Worm (Caenorhabditis elegans) whole organism, late embryonic: ENCODE results near the gene erg-28.

Experiments
- F13H6.1 ChIP-seq: sonication (generic microtip); optimal IDR thresholded peaks from 2 replicates; lab custom pipeline; 2016; ENCODE audit warnings: missing genetic modification characterization, missing compliant biosample characterization
- K02D7.2 ChIP-seq: sonication (generic microtip); optimal IDR thresholded peaks from 2 replicates; lab custom pipeline; 2017; ENCODE audit warnings: mild to moderate bottlenecking, missing genetic modification characterization, missing compliant biosample characterization
- K09A11.1 ChIP-seq: sonication (generic microtip); optimal IDR thresholded peaks from 2 replicates; lab custom pipeline; 2017; ENCODE audit warnings: antibody characterized with exemption, mild to moderate bottlenecking, missing genetic modification characterization, missing compliant biosample characterization; ENCODE audit not compliant: insufficient read depth
- Y22D7AL.16 ChIP-seq: sonication (generic microtip); optimal IDR thresholded peaks from 2 replicates; lab custom pipeline; 2016; ENCODE audit warnings: missing genetic modification characterization, missing compliant biosample characterization
- ama-1 ChIP-seq: fragments of 150-350 bp; optimal IDR thresholded peaks from 2 replicates; lab custom pipeline; 2014
- ceh-14 ChIP-seq: sonication (generic microtip); optimal IDR thresholded peaks from 2 replicates; lab custom pipeline; 2016; ENCODE audit warnings: missing genotype, missing genetic modification characterization, missing compliant biosample characterization
- ceh-18 ChIP-seq: sonication (generic microtip); optimal IDR thresholded peaks from 2 replicates; lab custom pipeline; 2016; ENCODE audit warnings: missing genetic modification characterization, missing compliant biosample characterization
- ceh-19 ChIP-seq: fragments of 200-800 bp; sonication (Bioruptor generic); optimal IDR thresholded peaks from 2 replicates; lab custom pipeline; 2018; ENCODE audit warnings: mild to moderate bottlenecking, missing genetic modification characterization, missing compliant biosample characterization
- ceh-2 ChIP-seq: sonication (generic microtip); optimal IDR thresholded peaks from 2 replicates; lab custom pipeline; 2016; ENCODE audit warnings: missing genotype, missing genetic modification characterization, missing compliant biosample characterization
- ceh-34 ChIP-seq: sonication (generic microtip); optimal IDR thresholded peaks from 2 replicates; lab custom pipeline; 2016; ENCODE audit warnings: mild to moderate bottlenecking, missing genetic modification characterization, missing compliant biosample characterization
- ceh-45 ChIP-seq: fragments of 200-800 bp; sonication (Bioruptor generic); IDR thresholded peaks from 2 replicates; pipeline ENCODE4 v1.3.6; 2022; ENCODE audit warnings: missing genetic modification reagents, missing genetic modification characterization, missing compliant biosample characterization
- ceh-6 ChIP-seq: fragments of 200-800 bp; sonication (Bioruptor generic); optimal IDR thresholded peaks from 2 replicates; lab custom pipeline; 2018; ENCODE audit warnings: mild to moderate bottlenecking, missing genetic modification characterization, missing compliant biosample characterization
- che-1 ChIP-seq: sonication (generic microtip); optimal IDR thresholded peaks from 2 replicates; lab custom pipeline; 2016; ENCODE audit warnings: mild to moderate bottlenecking, missing genetic modification characterization, missing compliant biosample characterization
- dmd-4 ChIP-seq: sonication (generic microtip); optimal IDR thresholded peaks from 2 replicates; lab custom pipeline; 2016; ENCODE audit warnings: borderline replicate concordance, missing genetic modification characterization, missing compliant biosample characterization
- dve-1 ChIP-seq: sonication (generic microtip); optimal IDR thresholded peaks from 2 replicates; lab custom pipeline; 2017; ENCODE audit warnings: antibody characterized with exemption, mild to moderate bottlenecking, missing genetic modification characterization, missing compliant biosample characterization
- elt-2 ChIP-seq: sonication (generic microtip); optimal IDR thresholded peaks from 2 replicates; lab custom pipeline; 2016; ENCODE audit warnings: missing genetic modification reagents, missing genetic modification characterization, missing compliant biosample characterization
- elt-4 ChIP-seq: sonication (generic microtip); optimal IDR thresholded peaks from 2 replicates; lab custom pipeline; 2016; ENCODE audit warnings: missing genetic modification characterization, missing compliant biosample characterization
- fax-1 ChIP-seq: sonication (generic microtip); optimal IDR thresholded peaks from 2 replicates; lab custom pipeline; 2016; ENCODE audit warnings: missing genotype, missing genetic modification characterization, missing compliant biosample characterization
- fkh-10 ChIP-seq: fragments of 150-350 bp; optimal IDR thresholded peaks from 2 replicates; lab custom pipeline; 2014; ENCODE audit warnings: missing biosample characterization, missing genetic modification reagents, missing genetic modification characterization
- fkh-6 ChIP-seq: sonication (generic microtip); optimal IDR thresholded peaks from 2 replicates; lab custom pipeline; 2016; ENCODE audit warnings: missing genetic modification characterization, missing compliant biosample characterization
- gmeb-2 ChIP-seq: sonication (generic microtip); optimal IDR thresholded peaks from 2 replicates; lab custom pipeline; 2016; ENCODE audit warnings: missing genetic modification characterization, inconsistent platforms, missing compliant biosample characterization
- hlh-13 ChIP-seq: fragments of 200-800 bp; sonication (Bioruptor generic); optimal IDR thresholded peaks from 2 replicates; lab custom pipeline; 2018; ENCODE audit warnings: mild to moderate bottlenecking, missing genetic modification characterization, missing compliant biosample characterization
- hlh-15 ChIP-seq: sonication (generic microtip); optimal IDR thresholded peaks from 2 replicates; lab custom pipeline; 2016; ENCODE audit warnings: missing genetic modification characterization, missing compliant biosample characterization
- lin-11 ChIP-seq: fragments of 200-800 bp; sonication (Bioruptor generic); optimal IDR thresholded peaks from 2 replicates; lab custom pipeline; 2018; ENCODE audit warnings: mild to moderate bottlenecking, missing genetic modification characterization, missing compliant biosample characterization
- mec-3 ChIP-seq: sonication (generic microtip); optimal IDR thresholded peaks from 2 replicates; lab custom pipeline; 2016; ENCODE audit warnings: borderline replicate concordance, missing genetic modification characterization, missing compliant biosample characterization
- nfya-1 ChIP-seq: sonication (generic microtip); optimal IDR thresholded peaks from 2 replicates; lab custom pipeline; 2017; ENCODE audit warnings: missing genetic modification characterization, mild to moderate bottlenecking, missing compliant biosample characterization, antibody characterized with exemption, moderate library complexity
- nhr-11 ChIP-seq: fragments of 150-350 bp; optimal IDR thresholded peaks from 2 replicates; lab custom pipeline; 2014; ENCODE audit warnings: missing biosample characterization, missing genetic modification characterization
- npax-4 ChIP-seq: sonication (generic microtip); optimal IDR thresholded peaks from 2 replicates; lab custom pipeline; 2016; ENCODE audit warnings: missing genetic modification characterization, missing compliant biosample characterization
- odd-2 ChIP-seq: sonication (generic microtip); optimal IDR thresholded peaks from 2 replicates; lab custom pipeline; 2017; ENCODE audit warnings: antibody characterized with exemption, mild to moderate bottlenecking, missing genetic modification characterization, missing compliant biosample characterization
- pag-3 ChIP-seq: sonication (generic microtip); optimal IDR thresholded peaks from 2 replicates; lab custom pipeline; 2016; ENCODE audit warnings: missing compliant biosample characterization, missing genetic modification characterization, borderline replicate concordance
- pha-2 ChIP-seq: sonication (generic microtip); optimal IDR thresholded peaks from 2 replicates; lab custom pipeline; 2017; ENCODE audit warnings: mild to moderate bottlenecking, missing genetic modification characterization, missing compliant biosample characterization
- pqm-1 ChIP-seq: sonication (generic microtip); optimal IDR thresholded peaks from 2 replicates; lab custom pipeline; 2016; ENCODE audit warnings: missing genetic modification characterization, missing compliant biosample characterization
- pros-1 ChIP-seq: fragments of 150-350 bp; optimal IDR thresholded peaks from 2 replicates; lab custom pipeline; 2014; ENCODE audit warnings: missing biosample characterization, missing genetic modification reagents, missing genetic modification characterization
- ref-2 ChIP-seq: sonication (generic microtip); optimal IDR thresholded peaks from 2 replicates; lab custom pipeline; 2016; ENCODE audit warnings: missing genetic modification characterization, missing compliant biosample characterization
- rnt-1 ChIP-seq: sonication (generic microtip); optimal IDR thresholded peaks from 2 replicates; lab custom pipeline; 2016; ENCODE audit warnings: missing genetic modification characterization, missing compliant biosample characterization
- sox-4 ChIP-seq: sonication (generic microtip); optimal IDR thresholded peaks from 2 replicates; lab custom pipeline; 2017; ENCODE audit warnings: mild to moderate bottlenecking, missing genetic modification characterization, inconsistent platforms, missing compliant biosample characterization
- syd-9 ChIP-seq: sonication (generic microtip); optimal IDR thresholded peaks from 2 replicates; lab custom pipeline; 2016; ENCODE audit warnings: mild to moderate bottlenecking, missing genetic modification characterization, moderate library complexity, missing compliant biosample characterization
- tbx-2 ChIP-seq: sonication (generic microtip); optimal IDR thresholded peaks from 2 replicates; lab custom pipeline; 2016; ENCODE audit warnings: missing genetic modification characterization, missing compliant biosample characterization
- tbx-7 ChIP-seq: sonication (generic microtip); optimal IDR thresholded peaks from 2 replicates; lab custom pipeline; 2016; ENCODE audit warnings: missing genotype, missing genetic modification characterization, missing compliant biosample characterization
- ttx-3 ChIP-seq: sonication (generic microtip); optimal IDR thresholded peaks from 2 replicates; lab custom pipeline; 2016; ENCODE audit warnings: missing genetic modification reagents, missing genetic modification characterization, missing compliant biosample characterization
- unc-3 ChIP-seq, 2 experiments: fragments of 200-800 bp in 1 of 2; sonication (Bioruptor generic) in 1 of 2; sonication (generic microtip) in 1 of 2; conservative IDR thresholded peaks in 1 of 2; optimal IDR thresholded peaks in 1 of 2; 2 replicates each; pipeline versions ENCODE4 v1.3.6 to Lab custom; 2016 to 2022; ENCODE audit warnings: missing compliant biosample characterization in 2 of 2, missing genetic modification characterization in 2 of 2, missing genetic modification reagents in 1 of 2
- unc-55 ChIP-seq: sonication (generic microtip); optimal IDR thresholded peaks from 2 replicates; lab custom pipeline; 2017; ENCODE audit warnings: missing biosample characterization, missing genetic modification reagents, missing genetic modification characterization
- unc-86 ChIP-seq: sonication (generic microtip); optimal IDR thresholded peaks from 2 replicates; lab custom pipeline; 2016; ENCODE audit warnings: missing genetic modification characterization, missing compliant biosample characterization
- zip-5 ChIP-seq: sonication (generic microtip); optimal IDR thresholded peaks from 2 replicates; lab custom pipeline; 2016; ENCODE audit warnings: missing genetic modification characterization, missing compliant biosample characterization
- ztf-16 ChIP-seq: sonication (generic microtip); optimal IDR thresholded peaks from 2 replicates; lab custom pipeline; 2017; ENCODE audit warnings: missing genetic modification characterization, missing compliant biosample characterization

erg-28 gene

ce11 chrV:12592379-12592778, 14.8 kb upstream of the erg-28 start, which contains the start of gene C14C10.2:
Gene C14C10.2 (minus strand): TSS chrV:12592479.
- TF ChIP-seq nfya-1 (no peak), syd-9 (tag; lab: Kevin White, UChicago) (no peak), ceh-18 (tag; lab: Kevin White, UChicago) (no peak), elt-4 (tag; lab: Kevin White, UChicago) (no peak), mec-3 (tag; lab: Kevin White, UChicago) (no peak), fkh-10 (GFP tag; lab: Kevin White, UChicago) (no peak), ceh-2 (tag; lab: Kevin White, UChicago) (no peak), ref-2 (tag; lab: Kevin White, UChicago) (no peak), unc-55 (GFP tag; lab: Kevin White, UChicago) (no peak), pha-2 (tag; lab: Kevin White, UChicago) (no peak)

DNA sequence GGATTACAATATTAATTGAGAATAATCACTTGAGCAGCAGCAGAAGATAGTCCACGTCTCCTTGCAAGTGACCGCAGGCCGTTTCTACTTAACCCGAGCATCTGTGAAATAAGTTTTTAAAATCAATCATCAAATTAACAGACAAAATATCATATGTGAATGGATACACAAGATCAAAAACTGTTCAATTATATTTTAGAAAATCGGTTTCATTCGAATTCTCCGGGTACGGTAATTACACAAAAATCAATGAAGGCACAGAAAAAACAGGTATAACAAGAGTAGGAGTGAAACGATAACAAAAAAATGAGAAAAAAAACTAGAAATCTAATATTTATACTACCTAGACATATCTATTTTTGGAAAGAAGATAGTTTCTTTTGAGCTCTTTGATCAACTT, 11.0 kb upstream of the erg-28 start, which contains the start of gene mma-1:
TSS of gene mma-1 (minus strand) at position 101 of the 400 bp plus-strand sequence.
- TF ChIP-seq zip-5 (tag; lab: Kevin White, UChicago) (no peak), unc-55 (GFP tag; lab: Kevin White, UChicago) (no peak), unc-3 (GFP tag; conservative IDR thresholded peaks at IDR 0.05; lab: Robert Waterston, UW) (no peak), unc-3 (tag; optimal IDR thresholded peaks at IDR 0.05; lab: Kevin White, UChicago) (no peak), unc-86 (tag; lab: Kevin White, UChicago) (no peak), ceh-34 (tag; lab: Kevin White, UChicago) (no peak), rnt-1 (tag; lab: Kevin White, UChicago) (no peak), tbx-7 (tag; lab: Kevin White, UChicago) (no peak), odd-2 (tag; lab: Kevin White, UChicago) (no peak), Y22D7AL.16 (tag; lab: Kevin White, UChicago) (no peak), nfya-1 (no peak), tbx-2 (tag; lab: Kevin White, UChicago) (no peak), pqm-1 (no peak)

- TF ChIP-seq unc-55 (GFP tag; lab: Kevin White, UChicago), result no peak
- TF ChIP-seq lin-11 (tag; lab: Kevin White, UChicago), result peak; percentile 54
- no peak for TF ChIP-seq dmd-4 (tag; lab: Kevin White, UChicago)
- peak; percentile 49 for TF ChIP-seq nfya-1
- peak; percentile 68 for TF ChIP-seq ceh-14 (tag; lab: Kevin White, UChicago)
- peak; percentile 53 for TF ChIP-seq fkh-6 (tag; lab: Kevin White, UChicago)
- peak; percentile 52 for TF ChIP-seq dve-1
- TF ChIP-seq rnt-1 (tag; lab: Kevin White, UChicago), result peak; percentile 64
- TF ChIP-seq nhr-11 (tag; lab: Kevin White, UChicago), result no peak
- TF ChIP-seq odd-2 (tag; lab: Kevin White, UChicago), result peak; percentile 37
- TF ChIP-seq elt-2 (tag; lab: Kevin White, UChicago), result peak; percentile 89
- peak; percentile 46 for TF ChIP-seq fax-1 (tag; lab: Kevin White, UChicago)
- peak; percentile 48 for TF ChIP-seq pros-1 (tag; lab: Kevin White, UChicago)
- peak; percentile 54 for TF ChIP-seq ceh-19 (GFP tag; lab: Kevin White, UChicago)
- no peak for TF ChIP-seq K09A11.1
- TF ChIP-seq gmeb-2 (tag; lab: Kevin White, UChicago), result peak; percentile 64
- no peak for TF ChIP-seq pag-3 (tag; lab: Kevin White, UChicago)
- TF ChIP-seq F13H6.1 (tag; lab: Kevin White, UChicago), result peak; percentile 29
- TF ChIP-seq ceh-45 (GFP tag; lab: Robert Waterston, UW), result no peak
- TF ChIP-seq ttx-3, result no peak
- peak; percentile 56 for TF ChIP-seq ceh-18 (tag; lab: Kevin White, UChicago)
- TF ChIP-seq ztf-16 (tag; lab: Kevin White, UChicago), result peak; percentile 65
- TF ChIP-seq unc-86 (tag; lab: Kevin White, UChicago), result peak; percentile 37
- TF ChIP-seq fkh-10 (GFP tag; lab: Kevin White, UChicago), result no peak
- TF ChIP-seq ceh-34 (tag; lab: Kevin White, UChicago), result peak; percentile 78
- no peak for TF ChIP-seq pqm-1
- TF ChIP-seq hlh-15 (tag; lab: Kevin White, UChicago), result peak; percentile 33
- TF ChIP-seq ama-1 (lab: Kevin White, UChicago), result no peak
- TF ChIP-seq tbx-2 (tag; lab: Kevin White, UChicago), result peak; percentile 55
- peak; percentile 48 for TF ChIP-seq zip-5 (tag; lab: Kevin White, UChicago)
- TF ChIP-seq npax-4 (tag; lab: Kevin White, UChicago), result peak; percentile 23
- peak; percentile 40 for TF ChIP-seq K02D7.2 (tag; lab: Kevin White, UChicago)
- no peak for TF ChIP-seq mec-3 (tag; lab: Kevin White, UChicago)
- peak; percentile 64 for TF ChIP-seq sox-4 (tag; lab: Kevin White, UChicago)
- peak; percentile 58 for TF ChIP-seq hlh-13 (GFP tag; lab: Kevin White, UChicago)
- TF ChIP-seq ceh-6 (GFP tag; lab: Kevin White, UChicago), result peak; percentile 63
- TF ChIP-seq che-1, result peak; percentile 66
- TF ChIP-seq syd-9 (tag; lab: Kevin White, UChicago), result peak; percentile 63
These were observed 10.4 kb upstream of the erg-28 start for ce11 chrV:12596795-12597194.
